Worm (Caenorhabditis elegans) whole organism, L4 larva: ENCODE measurements around the gene Y22D7AR.3.

Source experiments
- fkh-10 ChIP-seq: fragments of 150-350 bp; optimal IDR thresholded peaks from 2 replicates; lab custom pipeline; 2014; ENCODE audit warnings: missing biosample characterization, missing genetic modification reagents, missing genetic modification characterization
- lin-39 ChIP-seq: fragments of 150-350 bp; optimal IDR thresholded peaks from 2 replicates; lab custom pipeline; 2014; ENCODE audit warnings: missing biosample characterization, missing genetic modification reagents, missing genetic modification characterization
- nhr-11 ChIP-seq: fragments of 150-350 bp; optimal IDR thresholded peaks from 2 replicates; lab custom pipeline; 2014; ENCODE audit warnings: missing biosample characterization, missing genetic modification characterization
- pqm-1 ChIP-seq: sonication (generic microtip); optimal IDR thresholded peaks from 2 replicates; lab custom pipeline; 2017; ENCODE audit warnings: missing biosample characterization, missing genetic modification characterization
- rbr-2 ChIP-seq: sonication (generic microtip); optimal IDR thresholded peaks from 2 replicates; lab custom pipeline; 2016; ENCODE audit warnings: missing genotype, missing genetic modification characterization, missing compliant biosample characterization
- snpc-4 ChIP-seq: fragments of 150-350 bp; optimal IDR thresholded peaks from 2 replicates; lab custom pipeline; 2014; ENCODE audit warnings: missing biosample characterization, missing genetic modification characterization
- spr-1 ChIP-seq: sonication (generic microtip); optimal IDR thresholded peaks from 2 replicates; lab custom pipeline; 2016; ENCODE audit warnings: mild to moderate bottlenecking, missing genetic modification characterization, missing compliant biosample characterization
- unc-62 ChIP-seq, 3 experiments: fragments of 150-350 bp in 1 of 3; sonication (generic microtip); optimal IDR thresholded peaks in 2 of 3; peaks in 1 of 3; 1 replicate in 1 of 3; 2 replicates in 2 of 3; lab custom pipeline; 2014 to 2017; ENCODE audit warnings: missing biosample characterization in 3 of 3, missing genetic modification characterization in 3 of 3, missing genetic modification reagents in 3 of 3, missing genotype in 1 of 3
- ztf-11 ChIP-seq: fragments of 150-350 bp; optimal IDR thresholded peaks from 2 replicates; lab custom pipeline; 2014; ENCODE audit warnings: missing biosample characterization, missing genetic modification characterization

DNA sequence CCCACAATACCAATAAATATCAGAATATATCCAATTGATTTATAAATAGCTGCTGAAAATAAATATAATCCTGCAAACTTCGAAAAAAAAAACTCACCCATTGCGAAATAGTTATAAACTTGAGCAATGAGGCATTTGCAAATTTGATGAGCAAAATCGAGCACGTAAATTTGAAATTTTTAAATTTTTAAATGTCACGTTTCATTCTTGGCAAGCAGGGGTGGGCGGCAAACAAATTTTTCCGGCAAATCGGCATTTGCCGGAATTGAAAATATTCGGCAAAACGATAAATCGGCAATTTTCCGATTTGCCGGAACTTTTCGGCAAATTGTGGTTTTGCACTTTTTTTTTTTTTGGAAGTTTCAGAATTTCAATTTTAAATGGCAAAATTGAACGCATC is 24.3 kb upstream of the Y22D7AR.3 start, which contains the start of gene Y22D7AR.14:
- no peak for TF ChIP-seq snpc-4 (tag; lab: Kevin White, UChicago)
- no peak for TF ChIP-seq unc-62 (GFP tag; optimal IDR thresholded peaks at IDR 0.05 in 1 of 2; lab: Kevin White, UChicago)
- TF ChIP-seq unc-62 (tag; optimal IDR thresholded peaks at IDR 0.05; lab: Kevin White, UChicago): no peak
- TF ChIP-seq lin-39 (tag; lab: Kevin White, UChicago): no peak
- TF ChIP-seq ztf-11 (tag; lab: Kevin White, UChicago): no peak
- TF ChIP-seq spr-1 (tag; lab: Kevin White, UChicago): no peak
- no peak for TF ChIP-seq rbr-2 (tag; lab: Kevin White, UChicago)
- TF ChIP-seq pqm-1 (tag; lab: Kevin White, UChicago): no peak
- no peak for TF ChIP-seq fkh-10 (GFP tag; lab: Kevin White, UChicago)
- TF ChIP-seq nhr-11 (tag; lab: Kevin White, UChicago): no peak
